Worm (Caenorhabditis elegans): Measurements from ENCODE around the gene Y60C6A.1.

DNA sequence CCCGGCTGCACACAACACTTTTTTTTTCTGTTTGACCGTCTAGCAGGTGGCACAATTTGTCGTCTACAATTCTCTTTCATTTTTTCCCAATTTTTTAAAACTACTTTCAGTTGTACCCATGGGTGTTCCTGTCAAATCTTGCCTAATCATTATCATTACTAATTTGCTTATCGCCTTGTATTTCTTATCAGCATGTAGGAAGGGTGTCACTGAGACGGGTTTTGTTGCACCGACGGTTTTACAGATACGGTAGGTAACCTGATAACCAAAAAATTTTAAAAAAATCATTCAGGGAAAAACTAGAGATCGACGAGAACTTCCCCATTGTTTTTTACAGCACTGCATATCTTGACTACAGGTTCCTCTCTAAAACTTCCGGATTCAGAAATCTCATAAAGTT, 45.7 kb upstream of the Y60C6A.1 start, which contains the start of gene F39G3.2:
- TF ChIP-seq flt-1 (GFP tag; IDR thresholded peaks at IDR 0.05) (no peak), klf-2 (GFP tag; conservative IDR thresholded peaks at IDR 0.05) (no peak), ztf-29 (GFP tag; IDR thresholded peaks at IDR 0.05) (no peak), ztf-23 (GFP tag; IDR thresholded peaks at IDR 0.05) (no peak), tab-1 (GFP tag; IDR thresholded peaks at IDR 0.05) (no peak), med-1 (GFP tag; optimal IDR thresholded peaks at IDR 0.05; ENCODE audit: insufficient read depth) (no peak), ref-1 (GFP tag; conservative IDR thresholded peaks at IDR 0.05) (no peak), T22C8.4 (GFP tag; IDR thresholded peaks at IDR 0.05) (no peak), cog-1 (tag; optimal IDR thresholded peaks at IDR 0.05) (no peak)
